Fruit fly (Drosophila melanogaster): ENCODE results near the gene CG14693.

Gene CG14693

dm6 chr3R:10761980-10762379, 52.9 kb downstream of the CG14693 start (continued):
- TF ChIP-seq CG12769 (tag; optimal IDR thresholded peaks at IDR 0.05) (no peak), jumu (GFP tag; optimal IDR thresholded peaks at IDR 0.05) (no peak), Dbx (GFP tag; IDR thresholded peaks at IDR 0.05) (no peak), Lhr (GFP tag; optimal IDR thresholded peaks at IDR 0.05) (no peak), CG3163 (GFP tag; optimal IDR thresholded peaks at IDR 0.05) (no peak), CG11456 (GFP tag; IDR thresholded peaks at IDR 0.05) (0 out of 3 replicates have a peak, but pooled peaks have one; percentile 13), bowl (GFP tag; IDR thresholded peaks at IDR 0.05) (no peak), Sox102F (GFP tag; optimal IDR thresholded peaks at IDR 0.05) (no peak), CG34422 (GFP tag; IDR thresholded peaks at IDR 0.05) (peak; percentile 41; the same call in 1 of the 3 replicates), rib (GFP tag; IDR thresholded peaks at IDR 0.05) (no peak), CG4328 (GFP tag; optimal IDR thresholded peaks at IDR 0.05) (no peak), BEAF-32 (GFP tag; optimal IDR thresholded peaks at IDR 0.05) (no peak), MTF-1 (GFP tag; optimal IDR thresholded peaks at IDR 0.05; ENCODE audit: borderline replicate concordance) (no peak), lilli (GFP tag; optimal IDR thresholded peaks at IDR 0.05) (peak; percentile 33), ham (GFP tag; IDR thresholded peaks at IDR 0.05) (no peak), Sry-β (GFP tag; optimal IDR thresholded peaks at IDR 0.05) (no peak), Sox100B (GFP tag; optimal IDR thresholded peaks at IDR 0.05) (no peak), CG13287 (GFP tag; IDR thresholded peaks at IDR 0.05; ENCODE audit: partially characterized antibody) (no peak), CG16863 (GFP tag; optimal IDR thresholded peaks at IDR 0.05) (no peak), jigr1 (GFP tag; IDR thresholded peaks at IDR 0.05) (no peak), maf-S (GFP tag; optimal IDR thresholded peaks at IDR 0.05) (no peak), Spps (tag; optimal IDR thresholded peaks at IDR 0.05) (no peak)
